Worm (Caenorhabditis elegans) whole organism, L2 larva: ENCODE results near the gene T24H10.5.

Experiments used
- C34F6.9 ChIP-seq: fragments of 150-350 bp; optimal IDR thresholded peaks from 2 replicates; lab custom pipeline; 2014; ENCODE audit warnings: missing biosample characterization, missing genetic modification characterization
- F13H6.1 ChIP-seq: sonication (generic microtip); optimal IDR thresholded peaks from 2 replicates; lab custom pipeline; 2016; ENCODE audit warnings: missing genetic modification characterization, missing compliant biosample characterization
- R02D3.7 ChIP-seq: fragments of 150-350 bp; optimal IDR thresholded peaks from 2 replicates; lab custom pipeline; 2014; ENCODE audit warnings: missing biosample characterization, missing genetic modification characterization
- Y55F3AM.14 ChIP-seq: fragments of 200-800 bp; sonication (Bioruptor generic); optimal IDR thresholded peaks from 2 replicates; lab custom pipeline; 2018; ENCODE audit warnings: mild to moderate bottlenecking, missing genetic modification characterization, missing compliant biosample characterization
- ZK546.5 ChIP-seq: sonication (generic microtip); optimal IDR thresholded peaks from 2 replicates; lab custom pipeline; 2017; ENCODE audit warnings: missing biosample characterization, missing genetic modification characterization
- alr-1 ChIP-seq: fragments of 150-350 bp; optimal IDR thresholded peaks from 2 replicates; lab custom pipeline; 2014; ENCODE audit warnings: missing biosample characterization, missing genetic modification characterization
- aly-2 ChIP-seq: fragments of 150-350 bp; optimal IDR thresholded peaks from 2 replicates; lab custom pipeline; 2014; ENCODE audit warnings: missing biosample characterization, missing genetic modification characterization
- ama-1 ChIP-seq: fragments of 150-350 bp; optimal IDR thresholded peaks from 2 replicates; lab custom pipeline; 2018; ENCODE audit warnings: inconsistent platforms
- blmp-1 ChIP-seq: sonication (generic microtip); optimal IDR thresholded peaks from 2 replicates; lab custom pipeline; 2017; ENCODE audit warnings: missing genetic modification characterization, mild to moderate bottlenecking, missing compliant biosample characterization, antibody characterized with exemption, moderate library complexity; ENCODE audit not compliant: insufficient read depth
- ceh-16 ChIP-seq: fragments of 150-350 bp; optimal IDR thresholded peaks from 2 replicates; lab custom pipeline; 2014; ENCODE audit warnings: missing biosample characterization, missing genetic modification characterization
- ceh-82 ChIP-seq: fragments of 150-350 bp; optimal IDR thresholded peaks from 2 replicates; lab custom pipeline; 2014; ENCODE audit warnings: missing biosample characterization, missing genetic modification characterization
- crh-2 ChIP-seq: sonication (generic microtip); optimal IDR thresholded peaks from 2 replicates; lab custom pipeline; 2017; ENCODE audit warnings: missing biosample characterization, missing genetic modification characterization
- dmd-4 ChIP-seq: sonication (generic microtip); optimal IDR thresholded peaks from 2 replicates; lab custom pipeline; 2017; ENCODE audit warnings: missing biosample characterization, missing genetic modification characterization
- egl-27 ChIP-seq: sonication (generic microtip); optimal IDR thresholded peaks from 3 replicates; lab custom pipeline; 2017; ENCODE audit warnings: missing biosample characterization, missing genetic modification reagents, missing genetic modification characterization
- elt-1 ChIP-seq: fragments of 150-350 bp; optimal IDR thresholded peaks from 2 replicates; lab custom pipeline; 2014; ENCODE audit warnings: missing biosample characterization, missing genetic modification characterization
- elt-3 ChIP-seq: sonication (generic microtip); optimal IDR thresholded peaks from 2 replicates; lab custom pipeline; 2017; ENCODE audit warnings: missing biosample characterization, missing genetic modification characterization
- fos-1 ChIP-seq: fragments of 150-350 bp; optimal IDR thresholded peaks from 2 replicates; lab custom pipeline; 2014; ENCODE audit warnings: missing biosample characterization, missing genetic modification characterization
- gmeb-1 ChIP-seq: fragments of 150-350 bp; optimal IDR thresholded peaks from 2 replicates; lab custom pipeline; 2014; ENCODE audit warnings: missing biosample characterization, missing genetic modification characterization
- lin-13 ChIP-seq: fragments of 150-350 bp; optimal IDR thresholded peaks from 2 replicates; lab custom pipeline; 2014; ENCODE audit warnings: missing biosample characterization, missing genetic modification reagents, missing genetic modification characterization
- lin-39 ChIP-seq: fragments of 150-350 bp; optimal IDR thresholded peaks from 2 replicates; lab custom pipeline; 2014; ENCODE audit warnings: missing biosample characterization, missing genetic modification reagents, missing genetic modification characterization
- lsy-2 ChIP-seq, 2 experiments: fragments of 150-350 bp in 1 of 2; sonication (generic microtip) in 1 of 2; optimal IDR thresholded peaks; 2 replicates each; lab custom pipeline; 2014 to 2017; ENCODE audit warnings: missing biosample characterization in 2 of 2, missing genetic modification characterization in 2 of 2
- mab-5 ChIP-seq: fragments of 150-350 bp; optimal IDR thresholded peaks from 2 replicates; lab custom pipeline; 2014; ENCODE audit warnings: missing biosample characterization, missing genetic modification characterization
- mdl-1 ChIP-seq, 2 experiments: fragments of 150-350 bp in 1 of 2; sonication (generic microtip) in 1 of 2; optimal IDR thresholded peaks; 2 replicates each; lab custom pipeline; 2017; ENCODE audit warnings: missing biosample characterization in 2 of 2, missing genetic modification characterization in 2 of 2
- nhr-10 ChIP-seq: sonication (generic microtip); optimal IDR thresholded peaks from 2 replicates; lab custom pipeline; 2017; ENCODE audit warnings: missing biosample characterization, missing genetic modification characterization
- nhr-129 ChIP-seq: fragments of 150-350 bp; optimal IDR thresholded peaks from 2 replicates; lab custom pipeline; 2014; ENCODE audit warnings: missing biosample characterization, missing genetic modification characterization
- nhr-21 ChIP-seq: fragments of 150-350 bp; optimal IDR thresholded peaks from 2 replicates; lab custom pipeline; 2014; ENCODE audit warnings: missing biosample characterization, missing genetic modification characterization
- nhr-23 ChIP-seq: fragments of 150-350 bp; optimal IDR thresholded peaks from 2 replicates; lab custom pipeline; 2014; ENCODE audit warnings: missing biosample characterization, missing genetic modification reagents, missing genetic modification characterization
- nhr-237 ChIP-seq: fragments of 150-350 bp; optimal IDR thresholded peaks from 2 replicates; lab custom pipeline; 2014; ENCODE audit warnings: missing biosample characterization, missing genetic modification characterization
- nhr-6 ChIP-seq: fragments of 150-350 bp; optimal IDR thresholded peaks from 2 replicates; lab custom pipeline; 2014; ENCODE audit warnings: missing biosample characterization, missing genetic modification characterization
- nhr-77 ChIP-seq: fragments of 150-350 bp; optimal IDR thresholded peaks from 2 replicates; lab custom pipeline; 2014; ENCODE audit warnings: missing biosample characterization, missing genetic modification characterization
- peb-1 ChIP-seq: fragments of 150-350 bp; optimal IDR thresholded peaks from 2 replicates; lab custom pipeline; 2014; ENCODE audit warnings: missing biosample characterization, missing genetic modification characterization
- skn-1 ChIP-seq: sonication (generic microtip); optimal IDR thresholded peaks from 2 replicates; lab custom pipeline; 2017; ENCODE audit warnings: missing biosample characterization, missing genetic modification characterization
- sma-9 ChIP-seq, 2 experiments: fragments of 150-350 bp in 1 of 2; sonication (generic microtip) in 1 of 2; optimal IDR thresholded peaks; 2 replicates each; lab custom pipeline; 2014 to 2016; ENCODE audit warnings: missing genetic modification characterization in 2 of 2, mild to moderate bottlenecking in 1 of 2, missing biosample characterization in 1 of 2, missing compliant biosample characterization in 1 of 2, missing genetic modification reagents in 1 of 2, moderate library complexity in 1 of 2
- snpc-4 ChIP-seq: fragments of 150-350 bp; optimal IDR thresholded peaks from 2 replicates; lab custom pipeline; 2014; ENCODE audit warnings: missing biosample characterization, missing genetic modification characterization
- unc-39 ChIP-seq: fragments of 150-350 bp; optimal IDR thresholded peaks from 2 replicates; lab custom pipeline; 2014; ENCODE audit warnings: missing biosample characterization, missing genetic modification characterization
- unc-62 ChIP-seq: fragments of 150-350 bp; optimal IDR thresholded peaks from 2 replicates; lab custom pipeline; 2014; ENCODE audit warnings: missing biosample characterization, missing genetic modification reagents, missing genetic modification characterization
- zag-1 ChIP-seq: fragments of 150-350 bp; optimal IDR thresholded peaks from 2 replicates; lab custom pipeline; 2014; ENCODE audit warnings: missing biosample characterization, missing genetic modification characterization
- ztf-1 ChIP-seq: fragments of 200-800 bp; sonication (Bioruptor generic); conservative IDR thresholded peaks from 2 replicates; pipeline ENCODE4 v1.3.6; 2022; ENCODE audit warnings: missing genetic modification characterization, missing compliant biosample characterization
- ztf-4 ChIP-seq: fragments of 150-350 bp; optimal IDR thresholded peaks from 2 replicates; lab custom pipeline; 2014; ENCODE audit warnings: missing biosample characterization, missing genetic modification characterization

T24H10.5 gene

DNA sequence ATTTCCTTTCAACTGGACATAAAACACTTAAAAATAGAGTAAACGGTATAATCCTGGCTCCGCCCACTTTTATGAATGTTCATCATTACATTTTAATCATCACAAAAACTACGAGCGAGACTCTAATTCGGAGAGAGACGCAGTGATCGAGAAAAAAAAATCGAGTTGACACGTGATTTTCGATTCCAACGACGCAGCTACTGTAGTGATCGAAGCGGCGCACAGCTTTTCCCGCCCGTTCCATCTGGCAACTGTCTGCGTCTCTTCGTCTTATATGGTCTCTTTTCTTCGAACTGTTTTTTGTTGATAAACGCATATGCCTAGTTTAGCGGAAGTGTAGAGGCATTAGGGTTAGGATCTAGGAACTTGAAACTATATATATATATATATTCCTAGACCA lies 12.9 kb downstream of the T24H10.5 start:
- TF ChIP-seq mab-5 (no peak), unc-62 (GFP tag; lab: Kevin White, UChicago) (no peak), blmp-1 (peak; percentile 69), ceh-16 (no peak), ama-1 (lab: Kevin White, UChicago) (no peak), fos-1 (tag; lab: Kevin White, UChicago) (peak; percentile 68), F13H6.1 (tag; lab: Kevin White, UChicago) (peak; percentile 36), snpc-4 (tag; lab: Kevin White, UChicago) (no peak), crh-2 (tag; lab: Kevin White, UChicago) (peak; percentile 41), nhr-77 (tag; lab: Kevin White, UChicago) (no peak), peb-1 (no peak), sma-9 (GFP tag; optimal IDR thresholded peaks at IDR 0.05; lab: Kevin White, UChicago) (peak; percentile 46), sma-9 (tag; optimal IDR thresholded peaks at IDR 0.05; lab: Kevin White, UChicago) (no peak)

DNA sequence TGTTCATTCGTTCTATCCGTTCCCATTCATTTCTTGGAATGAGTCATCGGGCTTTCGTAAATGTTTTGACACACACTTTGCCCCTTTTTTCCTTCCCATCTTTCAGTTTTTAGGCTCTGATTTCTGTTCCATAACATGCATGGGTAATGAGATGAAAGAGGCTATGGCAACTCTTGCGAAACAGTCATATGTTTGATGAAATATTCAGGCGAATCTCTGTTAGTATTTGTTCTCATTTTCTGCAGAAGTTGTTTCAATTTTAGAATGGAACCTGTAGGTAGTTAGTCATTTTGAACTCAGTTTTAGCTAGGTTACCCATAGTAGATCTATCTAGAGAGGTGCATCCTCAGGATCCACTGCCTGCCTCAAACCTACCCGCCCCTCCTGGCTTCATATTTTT lies 14.1 kb downstream of the T24H10.5 start:
- TF ChIP-seq skn-1 (tag; lab: Kevin White, UChicago) (no peak), elt-1 (tag; lab: Kevin White, UChicago) (no peak), lin-13 (GFP tag; lab: Kevin White, UChicago) (no peak), alr-1 (no peak)

DNA sequence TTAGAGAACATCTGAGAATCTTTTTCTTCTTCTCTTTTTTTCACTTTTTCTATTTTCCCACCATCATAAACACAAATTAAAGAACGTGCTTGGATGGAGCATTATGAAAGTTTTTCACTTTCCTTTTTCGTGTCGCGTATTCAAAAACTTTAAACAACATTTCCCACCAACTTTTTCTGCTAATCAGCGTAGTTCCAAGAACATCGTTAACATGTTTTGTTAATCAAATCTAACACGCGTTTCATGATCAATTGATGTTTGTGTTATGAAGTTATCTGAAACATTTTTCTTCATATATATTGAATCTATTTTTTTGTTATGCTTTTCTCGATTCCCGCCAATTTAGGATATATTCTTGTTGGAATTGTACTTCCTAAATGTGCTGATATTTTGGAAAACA lies 14.7 kb downstream of the T24H10.5 start:
- TF ChIP-seq sma-9 (GFP tag; optimal IDR thresholded peaks at IDR 0.05; lab: Kevin White, UChicago) (peak; percentile 37), sma-9 (tag; optimal IDR thresholded peaks at IDR 0.05; lab: Kevin White, UChicago) (no peak), lsy-2 (tag; optimal IDR thresholded peaks at IDR 0.05; lab: Kevin White, UChicago) (peak in 1 of 2 experiments; percentile 43), crh-2 (tag; lab: Kevin White, UChicago) (peak; percentile 32), nhr-237 (no peak), nhr-21 (tag; lab: Kevin White, UChicago) (peak; percentile 58)

DNA sequence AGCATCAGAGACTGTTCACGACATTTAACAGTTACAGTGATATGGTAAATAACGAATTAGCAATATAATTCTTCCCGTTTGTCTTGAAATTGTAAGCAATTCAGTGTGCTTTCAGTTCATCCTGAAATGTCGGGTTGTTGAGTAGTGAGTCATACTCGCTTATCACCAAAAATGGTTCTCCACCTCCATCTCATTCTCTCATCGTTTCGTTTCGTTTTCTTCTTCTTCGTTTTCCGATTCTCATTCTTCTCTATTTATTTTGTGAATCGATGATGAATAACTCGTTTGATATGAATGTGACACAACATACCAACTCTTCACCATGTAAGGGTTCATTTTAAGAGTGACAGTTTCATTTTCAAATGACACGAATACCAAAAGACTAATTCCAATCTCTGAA lies 15.5 kb downstream of the T24H10.5 start:
- TF ChIP-seq lin-39 (tag; lab: Kevin White, UChicago) (no peak), mdl-1 (tag; optimal IDR thresholded peaks at IDR 0.05; lab: Kevin White, UChicago) (no peak), dmd-4 (no peak), elt-1 (tag; lab: Kevin White, UChicago) (no peak), nhr-23 (no peak), fos-1 (tag; lab: Kevin White, UChicago) (peak; percentile 99), nhr-21 (tag; lab: Kevin White, UChicago) (no peak), lsy-2 (tag; optimal IDR thresholded peaks at IDR 0.05; lab: Kevin White, UChicago) (peak in 1 of 2 experiments; percentile 1), ztf-1 (no peak), R02D3.7 (tag; lab: Kevin White, UChicago) (no peak), nhr-10 (no peak), nhr-129 (peak; percentile 35), aly-2 (tag; lab: Kevin White, UChicago) (no peak), ztf-4 (tag; lab: Kevin White, UChicago) (no peak), nhr-77 (tag; lab: Kevin White, UChicago) (no peak), alr-1 (no peak), elt-3 (tag; lab: Kevin White, UChicago) (no peak), unc-39 (no peak), ZK546.5 (tag; lab: Kevin White, UChicago) (no peak)

DNA sequence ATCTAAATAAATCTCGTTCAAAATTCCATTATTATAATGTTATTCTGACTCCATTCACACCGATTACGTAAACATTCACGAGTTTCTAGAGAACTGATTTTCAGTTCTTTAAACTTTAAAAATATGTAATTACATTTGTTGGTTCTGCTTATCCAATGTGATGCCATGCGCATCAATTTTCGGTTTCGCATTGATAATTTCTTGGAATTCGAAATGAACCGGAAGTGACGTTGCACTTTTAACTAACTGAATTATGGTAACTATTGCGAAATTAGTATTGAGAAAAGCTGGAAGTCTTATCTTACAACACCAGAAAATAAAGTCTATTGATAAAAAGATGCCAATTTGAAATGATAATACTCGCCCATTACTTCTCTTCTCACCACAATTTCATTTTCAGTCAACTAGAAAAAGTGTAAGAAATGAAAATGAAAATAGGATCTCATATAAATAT lies 16.9 kb downstream of the T24H10.5 start:
- TF ChIP-seq alr-1, result no peak
- peak; percentile 78 for TF ChIP-seq nhr-21 (tag; lab: Kevin White, UChicago)
- no peak for TF ChIP-seq unc-39
- TF ChIP-seq Y55F3AM.14 (GFP tag; lab: Kevin White, UChicago), result no peak
- no peak for TF ChIP-seq lin-13 (GFP tag; lab: Kevin White, UChicago)
- TF ChIP-seq ztf-4 (tag; lab: Kevin White, UChicago), result peak; percentile 46
- TF ChIP-seq sma-9 (GFP tag; optimal IDR thresholded peaks at IDR 0.05; lab: Kevin White, UChicago), result peak; percentile 80
- no peak for TF ChIP-seq sma-9 (tag; optimal IDR thresholded peaks at IDR 0.05; lab: Kevin White, UChicago)
- peak; percentile 30 for TF ChIP-seq zag-1 (tag; lab: Kevin White, UChicago)
- peak; percentile 1 for TF ChIP-seq nhr-129
- peak; percentile 5 to 56 for TF ChIP-seq lsy-2 (tag; optimal IDR thresholded peaks at IDR 0.05; lab: Kevin White, UChicago)
- no peak for TF ChIP-seq egl-27 (tag; lab: Kevin White, UChicago)
- TF ChIP-seq C34F6.9 (tag; lab: Kevin White, UChicago), result peak; percentile 22
- no peak for TF ChIP-seq ceh-82 (tag; lab: Kevin White, UChicago)
- TF ChIP-seq nhr-77 (tag; lab: Kevin White, UChicago), result no peak
- peak; percentile 47 for TF ChIP-seq crh-2 (tag; lab: Kevin White, UChicago)
- TF ChIP-seq dmd-4, result peak; percentile 25
- TF ChIP-seq gmeb-1 (tag; lab: Kevin White, UChicago), result no peak
- peak; percentile 92 for TF ChIP-seq fos-1 (tag; lab: Kevin White, UChicago)
- peak; percentile 6 for TF ChIP-seq nhr-6
